Worm (Caenorhabditis elegans): ENCODE measurements around the gene AC3.5.
"Not testable (repeated sequence)": the region's sequence is repeated elsewhere in the genome, so short reads cannot be mapped to it uniquely, and the experiment has no call there.

DNA sequence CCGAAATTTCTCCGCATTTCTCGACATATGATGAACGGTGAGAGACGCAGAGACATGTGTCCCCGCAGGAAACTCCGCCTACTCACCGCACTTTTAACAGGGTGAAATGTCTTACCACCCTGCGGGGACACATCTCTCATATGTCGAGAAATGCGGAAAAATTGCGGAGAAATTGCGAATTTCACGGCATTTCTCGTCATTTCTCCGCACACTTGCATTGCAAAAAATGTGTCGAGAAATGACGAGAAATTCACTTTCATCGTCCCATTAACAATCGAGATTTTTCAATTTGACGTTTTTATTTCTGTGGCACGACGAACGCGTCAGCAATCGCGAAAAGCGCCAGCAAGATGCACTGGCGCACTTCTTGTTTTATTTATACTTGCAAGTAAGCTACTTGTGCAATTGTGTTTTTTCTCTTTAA lies 46.4 kb upstream of the AC3.5 start, which contains the start of gene K07C5.13:
- TF ChIP-seq lsy-2 (tag; optimal IDR thresholded peaks at IDR 0.05) (peak; percentile 42 to 61), blmp-1 (tag; optimal IDR thresholded peaks at IDR 0.05; ENCODE audit: insufficient read depth) (peak; percentile 4), unc-55 (GFP tag; optimal IDR thresholded peaks at IDR 0.05) (peak; percentile 42)
- TF ChIP-seq nhr-237, nhr-77, ZK546.5 (tag; optimal IDR thresholded peaks at IDR 0.05): not testable (repeated sequence)
